Worm (Caenorhabditis elegans): ENCODE measurements around the gene srab-10.
A peak's percentile ranks its signal among the peaks of the same experiment; 100 is the strongest.

srab-10 gene

DNA sequence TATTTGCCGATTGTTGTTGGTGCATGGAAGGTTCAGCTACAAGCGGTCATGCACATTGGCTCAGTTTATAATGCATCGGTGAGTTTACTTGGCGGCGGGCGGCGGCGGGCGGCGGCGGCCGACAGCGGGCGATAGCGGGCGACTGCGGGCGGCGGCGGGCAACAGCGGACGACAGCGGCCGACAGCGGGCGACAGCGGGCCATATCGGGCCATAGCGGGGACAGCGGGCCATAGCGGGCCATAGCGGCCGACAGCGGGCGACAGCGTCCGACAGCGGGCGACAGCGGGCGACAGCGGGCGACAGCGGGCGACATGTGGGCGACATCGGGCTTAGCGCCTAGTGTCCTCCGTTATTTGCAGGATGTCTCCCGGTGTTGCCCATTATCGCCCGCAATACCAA, 12.3 kb downstream of the srab-10 start (continued):
- TF ChIP-seq zim-3 (tag; optimal IDR thresholded peaks at IDR 0.05) (no peak), nfyb-1 (GFP tag; IDR thresholded peaks at IDR 0.05) (no peak), sea-2 (GFP tag; IDR thresholded peaks at IDR 0.05) (peak; percentile 45; the same call in 1 of the 2 replicates), nhr-120 (GFP tag; IDR thresholded peaks at IDR 0.05) (no peak), hsf-1 (GFP tag; IDR thresholded peaks at IDR 0.05) (no peak), madf-6 (GFP tag; IDR thresholded peaks at IDR 0.05) (no peak), C17E4.6 (GFP tag; IDR thresholded peaks at IDR 0.05) (no peak), madf-8 (GFP tag; conservative IDR thresholded peaks at IDR 0.05) (no peak), snpc-1.1 (tag; optimal IDR thresholded peaks at IDR 0.05; ENCODE audit: insufficient read depth) (no peak), dox-1 (GFP tag; IDR thresholded peaks at IDR 0.05) (peak; percentile 13; the same call in 1 of the 2 replicates), ccch-3 (GFP tag; optimal IDR thresholded peaks at IDR 0.05) (no peak), B0336.3 (GFP tag; IDR thresholded peaks at IDR 0.05) (no peak), snpc-3.4 (tag; optimal IDR thresholded peaks at IDR 0.05) (no peak), bed-1 (GFP tag; IDR thresholded peaks at IDR 0.05) (no peak), K12H6.12 (tag; optimal IDR thresholded peaks at IDR 0.05) (no peak), nfya-1 (tag; optimal IDR thresholded peaks at IDR 0.05; ENCODE audit: borderline replicate concordance, insufficient read depth) (no peak), ceh-58 (GFP tag; IDR thresholded peaks at IDR 0.05) (no peak), ztf-26 (tag; optimal IDR thresholded peaks at IDR 0.05) (no peak), F22D6.2 (tag; optimal IDR thresholded peaks at IDR 0.05) (no peak), F10E7.11 (tag; optimal IDR thresholded peaks at IDR 0.05) (peak; percentile 38), tbp1 (GFP tag; optimal IDR thresholded peaks at IDR 0.05) (no peak), ztf-28 (GFP tag; IDR thresholded peaks at IDR 0.05) (0 out of 2 replicates have a peak, but pooled peaks have one; percentile 17), aptf-2 (GFP tag; conservative IDR thresholded peaks at IDR 0.05) (no peak), zfh-2 (GFP tag; conservative IDR thresholded peaks at IDR 0.05) (peak; percentile 97), somi-1 (GFP tag; optimal IDR thresholded peaks at IDR 0.05) (no peak), lin-26 (GFP tag; IDR thresholded peaks at IDR 0.05) (0 out of 2 replicates have a peak, but pooled peaks have one; percentile 47), F57C9.4 (tag; optimal IDR thresholded peaks at IDR 0.05) (no peak)

ce11 chrV:3128803-3129202, 15.6 kb downstream of the srab-10 start, which contains the start of gene tat-6:
Gene tat-6, plus strand, starts transcription at chrV:3129103.
- no peak for TF ChIP-seq sptf-2 (GFP tag; optimal IDR thresholded peaks at IDR 0.05)
- no peak for TF ChIP-seq ztf-25 (GFP tag; IDR thresholded peaks at IDR 0.05)
- TF ChIP-seq lsy-27 (tag; optimal IDR thresholded peaks at IDR 0.05; ENCODE audit: borderline replicate concordance, insufficient read depth), result no peak
- no peak for TF ChIP-seq pha-4 (tag; optimal IDR thresholded peaks at IDR 0.05)
- TF ChIP-seq bed-1 (GFP tag; IDR thresholded peaks at IDR 0.05), result no peak
- no peak for TF ChIP-seq Y56A3A.18 (GFP tag; IDR thresholded peaks at IDR 0.05)
- TF ChIP-seq unc-130 (GFP tag; optimal IDR thresholded peaks at IDR 0.05), result no peak
- no peak for TF ChIP-seq dpl-1 (GFP tag; optimal IDR thresholded peaks at IDR 0.05)

- TF ChIP-seq B0336.3 (GFP tag; IDR thresholded peaks at IDR 0.05) (no peak), lag-1 (GFP tag; IDR thresholded peaks at IDR 0.05) (no peak)
These were observed 16.7 kb downstream of the srab-10 start, which contains the start of gene Y73C8C.10 for ce11 chrV:3127670-3128069. Gene Y73C8C.10, minus strand, starts transcription at chrV:3127770.

DNA sequence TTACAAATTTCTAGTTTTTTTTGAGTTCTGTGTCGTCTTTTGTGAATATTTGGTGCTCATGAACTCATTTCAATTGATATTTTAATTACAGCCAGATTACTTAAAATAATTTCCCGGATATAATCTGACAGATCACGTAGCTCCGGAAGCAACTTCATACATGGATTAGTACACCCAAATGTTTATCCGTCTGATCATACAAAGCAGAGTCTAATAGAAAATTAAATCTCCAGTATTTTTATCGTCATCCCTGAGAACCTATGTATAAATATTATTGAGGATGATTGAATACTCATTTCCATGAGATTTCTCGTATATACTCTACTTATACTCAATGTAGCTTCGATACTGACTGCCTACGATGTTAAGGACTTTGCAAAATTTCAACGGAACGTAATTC, 19.5 kb downstream of the srab-10 start, which contains the start of gene Y73C8C.12:
Gene Y73C8C.12, plus strand, starts transcription at position 301 of the 400 bp plus-strand sequence.
- no peak for TF ChIP-seq T07F8.4 (tag; optimal IDR thresholded peaks at IDR 0.05)
- no peak for TF ChIP-seq Y56A3A.18 (GFP tag; IDR thresholded peaks at IDR 0.05)
- no peak for TF ChIP-seq lir-1 (GFP tag; conservative IDR thresholded peaks at IDR 0.05)
- TF ChIP-seq Y53G8AR.9 (GFP tag; conservative IDR thresholded peaks at IDR 0.05), result no peak
- no peak for TF ChIP-seq pbrm-1 (GFP tag; IDR thresholded peaks at IDR 0.05)
- no peak for TF ChIP-seq nfya-2 (GFP tag; IDR thresholded peaks at IDR 0.05)
- TF ChIP-seq ztf-26 (tag; optimal IDR thresholded peaks at IDR 0.05), result no peak
- TF ChIP-seq lin-40 (tag; optimal IDR thresholded peaks at IDR 0.05), result no peak
- no peak for TF ChIP-seq nfya-1 (tag; optimal IDR thresholded peaks at IDR 0.05; ENCODE audit: borderline replicate concordance, insufficient read depth)
- TF ChIP-seq Y67H2A.10 (GFP tag; conservative IDR thresholded peaks at IDR 0.05), result no peak
- no peak for TF ChIP-seq aptf-2 (GFP tag; conservative IDR thresholded peaks at IDR 0.05)
- TF ChIP-seq dpl-1 (GFP tag; optimal IDR thresholded peaks at IDR 0.05), result no peak
- no peak for TF ChIP-seq ztf-28 (GFP tag; IDR thresholded peaks at IDR 0.05)
- no peak for TF ChIP-seq ceh-27 (GFP tag; optimal IDR thresholded peaks at IDR 0.05)
- no peak for TF ChIP-seq egl-18 (GFP tag; IDR thresholded peaks at IDR 0.05)
- TF ChIP-seq ztf-6 (GFP tag; IDR thresholded peaks at IDR 0.05), result no peak

Measured in whole organism, young adult.